Worm (Caenorhabditis elegans): ENCODE measurements around the gene C01G5.4.

The C01G5.4 gene

DNA sequence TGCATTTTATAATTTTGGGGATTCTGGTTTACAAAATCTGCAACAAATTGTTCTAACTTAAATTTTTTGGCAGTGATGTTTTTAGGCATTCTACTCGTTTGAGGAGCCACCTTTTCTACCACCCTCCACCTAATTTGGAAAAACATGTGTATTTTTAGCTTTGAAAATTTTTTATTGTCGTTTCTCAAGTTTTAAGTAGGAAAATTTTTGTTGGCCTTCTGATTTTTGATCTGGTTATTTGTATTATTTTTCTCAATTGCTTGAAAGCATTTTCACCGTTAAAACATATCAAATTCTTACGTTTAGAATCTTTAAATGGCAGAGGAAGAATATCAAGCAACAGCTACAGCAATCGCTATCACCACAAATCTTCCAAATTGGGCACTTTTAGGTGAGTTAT lies 13.7 kb upstream of the C01G5.4 start, which contains the start of gene C01G5.7:
Gene C01G5.7, plus strand, starts transcription at position 301 of the 400 bp plus-strand sequence.
- TF ChIP-seq fkh-10 (GFP tag; optimal IDR thresholded peaks at IDR 0.05) (no peak), pqm-1 (tag; optimal IDR thresholded peaks at IDR 0.05) (no peak), ztf-4 (tag; optimal IDR thresholded peaks at IDR 0.05) (no peak), nfya-1 (tag; optimal IDR thresholded peaks at IDR 0.05; ENCODE audit: insufficient read depth) (no peak), lin-39 (tag; optimal IDR thresholded peaks at IDR 0.05) (no peak), nhr-11 (tag; optimal IDR thresholded peaks at IDR 0.05) (no peak), nhr-43 (tag; optimal IDR thresholded peaks at IDR 0.05; ENCODE audit: poor library complexity, severe bottlenecking) (no peak), nhr-23 (tag; optimal IDR thresholded peaks at IDR 0.05) (no peak), ceh-16 (tag; optimal IDR thresholded peaks at IDR 0.05) (no peak), eor-1 (tag; optimal IDR thresholded peaks at IDR 0.05) (no peak), elt-2 (tag; optimal IDR thresholded peaks at IDR 0.05) (no peak)

- TF ChIP-seq elt-2 (tag; optimal IDR thresholded peaks at IDR 0.05) (peak; percentile 31), nhr-23 (tag; optimal IDR thresholded peaks at IDR 0.05) (peak; percentile 37), pqm-1 (tag; optimal IDR thresholded peaks at IDR 0.05) (no peak)
These were observed 12.0 kb upstream of the C01G5.4 start, which contains the start of gene C01G5.9 for ce11 chrIV:6519593-6519992. Gene C01G5.9, plus strand, starts transcription at chrIV:6519893.

ce11 chrIV:6522305-6522917 lies 9.1 kb upstream of the C01G5.4 start, which contains the start of gene ddi-1:
Gene ddi-1, plus strand, starts transcription at chrIV:6522867.
- TF ChIP-seq snpc-4 (tag; optimal IDR thresholded peaks at IDR 0.05) (peak; percentile 21), elt-2 (tag; optimal IDR thresholded peaks at IDR 0.05) (no peak), lsy-12 (tag; optimal IDR thresholded peaks at IDR 0.05) (no peak), skn-1 (tag; optimal IDR thresholded peaks at IDR 0.05) (peak; percentile 14), ceh-28 (tag; optimal IDR thresholded peaks at IDR 0.05) (no peak)

ce11 chrIV:6523773-6524172 lies 7.8 kb upstream of the C01G5.4 start:
- no peak for TF ChIP-seq mdl-1 (tag; optimal IDR thresholded peaks at IDR 0.05)
- no peak for TF ChIP-seq nhr-76 (tag; optimal IDR thresholded peaks at IDR 0.05)
- TF ChIP-seq egl-27 (tag; optimal IDR thresholded peaks at IDR 0.05) = no peak
- TF ChIP-seq nhr-77 (tag; optimal IDR thresholded peaks at IDR 0.05) = no peak
- TF ChIP-seq jun-1 (tag; optimal IDR thresholded peaks at IDR 0.05) = no peak
- no peak for TF ChIP-seq ztf-4 (tag; optimal IDR thresholded peaks at IDR 0.05)
- TF ChIP-seq zag-1 (tag; optimal IDR thresholded peaks at IDR 0.05) = no peak
- no peak for TF ChIP-seq snpc-4 (tag; optimal IDR thresholded peaks at IDR 0.05)
- TF ChIP-seq ceh-28 (tag; optimal IDR thresholded peaks at IDR 0.05) = no peak
- TF ChIP-seq elt-3 (tag; optimal IDR thresholded peaks at IDR 0.05) = no peak
- TF ChIP-seq lsy-12 (tag; optimal IDR thresholded peaks at IDR 0.05) = no peak
- TF ChIP-seq elt-2 (tag; optimal IDR thresholded peaks at IDR 0.05) = no peak
- TF ChIP-seq lin-39 (tag; optimal IDR thresholded peaks at IDR 0.05) = no peak
- no peak for TF ChIP-seq daf-12 (tag; optimal IDR thresholded peaks at IDR 0.05)
- TF ChIP-seq nfya-1 (tag; optimal IDR thresholded peaks at IDR 0.05; ENCODE audit: insufficient read depth) = no peak
- TF ChIP-seq ceh-9 (tag; optimal IDR thresholded peaks at IDR 0.05) = no peak
- TF ChIP-seq R02D3.7 (tag; optimal IDR thresholded peaks at IDR 0.05) = no peak
- no peak for TF ChIP-seq fkh-10 (GFP tag; optimal IDR thresholded peaks at IDR 0.05)

- TF ChIP-seq nfya-1 (tag; optimal IDR thresholded peaks at IDR 0.05; ENCODE audit: insufficient read depth) (no peak), hmg-11 (tag; optimal IDR thresholded peaks at IDR 0.05) (no peak), nhr-77 (tag; optimal IDR thresholded peaks at IDR 0.05) (no peak), R02D3.7 (tag; optimal IDR thresholded peaks at IDR 0.05) (no peak), fkh-2 (tag; optimal IDR thresholded peaks at IDR 0.05) (no peak), ZK546.5 (tag; optimal IDR thresholded peaks at IDR 0.05) (no peak), nhr-67 (tag; optimal IDR thresholded peaks at IDR 0.05) (no peak), zag-1 (tag; optimal IDR thresholded peaks at IDR 0.05) (no peak), tbx-2 (tag; optimal IDR thresholded peaks at IDR 0.05) (no peak), snpc-4 (tag; optimal IDR thresholded peaks at IDR 0.05) (no peak), ama-1 (optimal IDR thresholded peaks at IDR 0.05) (no peak), ceh-16 (tag; optimal IDR thresholded peaks at IDR 0.05) (no peak), fos-1 (tag; optimal IDR thresholded peaks at IDR 0.05) (no peak), ceh-28 (tag; optimal IDR thresholded peaks at IDR 0.05) (no peak), unc-39 (tag; optimal IDR thresholded peaks at IDR 0.05) (no peak), nhr-11 (tag; optimal IDR thresholded peaks at IDR 0.05) (no peak), sea-2 (GFP tag; optimal IDR thresholded peaks at IDR 0.05) (no peak), ztf-11 (tag; optimal IDR thresholded peaks at IDR 0.05) (no peak)
These were observed 7.0 kb upstream of the C01G5.4 start, which contains the start of gene C01G5.5 for ce11 chrIV:6524531-6524930. Gene C01G5.5, plus strand, starts transcription at chrIV:6524610.

Data from whole organism, L3 larva.